ENCODE assay signal across 5 fruit fly cellular contexts in the genomic region with DNA sequence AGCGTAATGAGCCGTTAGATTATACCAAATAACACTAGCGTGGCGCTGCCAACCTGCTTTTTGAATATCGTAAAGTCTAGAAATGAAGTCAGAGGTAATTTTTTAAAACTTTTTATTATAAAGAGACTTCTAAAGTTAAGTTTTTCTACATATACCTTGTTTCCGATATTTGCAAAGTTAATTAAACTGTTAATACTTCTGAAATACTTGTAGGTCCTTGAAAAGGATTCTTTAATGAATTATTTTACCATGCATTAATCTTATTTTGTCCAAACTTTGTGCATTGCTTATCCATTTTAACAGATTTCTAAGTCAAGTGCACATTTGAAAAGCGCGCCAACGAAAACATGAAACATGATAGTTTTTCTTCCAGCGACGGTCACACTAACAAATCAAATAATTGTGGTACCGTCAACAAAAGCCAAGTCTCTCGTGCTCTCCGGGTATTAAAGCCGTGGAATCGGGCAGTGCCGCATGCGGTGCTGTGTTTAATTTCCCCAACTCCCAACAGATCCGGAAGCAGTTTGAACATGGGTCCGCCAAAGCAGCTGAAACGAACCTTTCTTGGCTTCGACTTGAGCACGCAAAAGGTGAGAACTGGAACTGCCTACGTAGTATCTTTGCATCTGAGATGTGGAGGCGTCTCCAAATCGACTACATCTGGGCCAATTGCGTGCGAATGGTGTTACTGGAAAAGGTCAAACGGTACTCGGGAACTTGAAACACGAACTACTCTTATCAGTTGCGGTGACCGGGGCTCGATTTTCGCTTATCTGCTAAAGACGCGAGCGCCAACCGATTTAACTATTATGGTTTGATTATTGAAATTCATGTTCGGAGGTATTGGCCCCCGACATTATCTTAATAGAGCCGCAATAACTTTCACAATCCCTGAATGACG.
TF ChIP-seq lines count a peak whose summit lies in the region.

Gene EMC2A (minus strand): TSS at position 13 of the 901 bp plus-strand sequence.
Gene CG3534 (plus strand): TSS at position 388 of the 901 bp plus-strand sequence.

- TF ChIP-seq CTCF in whole organism, embryonic (GFP tag; optimal IDR thresholded peaks at IDR 0.05; lab: Kevin White, UChicago) = no peak

TF ChIP-seq in whole organism, adult, 20 proteins besides CTCF, POLR2A, EP300 and RAD21:
- no peak for TF ChIP-seq CG33017 (tag; optimal IDR thresholded peaks at IDR 0.05; lab: Kevin White, UChicago)
- peak; percentile 62 for TF ChIP-seq kay (GFP tag; lab: Kevin White, UChicago; ENCODE audit: borderline replicate concordance)
- TF ChIP-seq CG14711 (tag; optimal IDR thresholded peaks at IDR 0.05; lab: Kevin White, UChicago) = no peak
- TF ChIP-seq Hr96 (GFP tag; optimal IDR thresholded peaks at IDR 0.05; lab: Kevin White, UChicago) = no peak
- no peak for TF ChIP-seq CG7045 (GFP tag; optimal IDR thresholded peaks at IDR 0.05; lab: Kevin White, UChicago)
- TF ChIP-seq bab1 (GFP tag; optimal IDR thresholded peaks at IDR 0.05; lab: Kevin White, UChicago) = peak; percentile 49
- TF ChIP-seq ovo (GFP tag; optimal IDR thresholded peaks at IDR 0.05; lab: Kevin White, UChicago) = peak; percentile 7
- TF ChIP-seq toe (GFP tag; optimal IDR thresholded peaks at IDR 0.05; lab: Kevin White, UChicago) = peak; percentile 24
- peak; percentile 13 for TF ChIP-seq Mnt (GFP tag; optimal IDR thresholded peaks at IDR 0.05; lab: Kevin White, UChicago)
- peak; percentile 8 for TF ChIP-seq pad (GFP tag; optimal IDR thresholded peaks at IDR 0.05; lab: Kevin White, UChicago)
- no peak for TF ChIP-seq Clk (GFP tag; optimal IDR thresholded peaks at IDR 0.05; lab: Kevin White, UChicago)

TF ChIP-seq in whole organism, embryonic, 481 proteins besides CTCF, POLR2A, EP300 and RAD21 (continues in another document):
- TF ChIP-seq Drgx (GFP tag; IDR thresholded peaks at IDR 0.05; lab: Robert Waterston, UW) = 0 out of 2 replicates have a peak, but pooled peaks have one; percentile 31
- peak; percentile 21 for TF ChIP-seq CG1603 (tag; optimal IDR thresholded peaks at IDR 0.05; lab: Kevin White, UChicago)
- no peak; the same call in 2 of the 3 replicates for TF ChIP-seq CG17361 (GFP tag; IDR thresholded peaks at IDR 0.05; lab: Robert Waterston, UW)
- peak; percentile 42 for TF ChIP-seq Hmx (GFP tag; optimal IDR thresholded peaks at IDR 0.05; lab: Kevin White, UChicago)
- peak; percentile 37 for TF ChIP-seq D19A (tag; optimal IDR thresholded peaks at IDR 0.05; lab: Kevin White, UChicago)
- TF ChIP-seq sna (GFP tag; IDR thresholded peaks at IDR 0.05; lab: Robert Waterston, UW; ENCODE audit: partially characterized antibody) = peak; percentile 42; the same call in 1 of the 2 replicates
- TF ChIP-seq CG9876 (GFP tag; optimal IDR thresholded peaks at IDR 0.05; lab: Kevin White, UChicago) = no peak
- peak; percentile 43 for TF ChIP-seq CG10267 (tag; optimal IDR thresholded peaks at IDR 0.05; lab: Kevin White, UChicago)
- TF ChIP-seq trem (tag; optimal IDR thresholded peaks at IDR 0.05; lab: Kevin White, UChicago) = peak; percentile 98
- TF ChIP-seq Sry-δ (GFP tag; optimal IDR thresholded peaks at IDR 0.05; lab: Kevin White, UChicago) = peak; percentile 31
- peak; percentile 37 for TF ChIP-seq Myb (GFP tag; optimal IDR thresholded peaks at IDR 0.05; lab: Kevin White, UChicago)
- 0 out of 2 replicates have a peak, but pooled peaks have one; percentile 4 for TF ChIP-seq CG14014 (GFP tag; IDR thresholded peaks at IDR 0.05; lab: Robert Waterston, UW)
- peak; percentile 33 for TF ChIP-seq Antp (GFP tag; optimal IDR thresholded peaks at IDR 0.05; lab: Kevin White, UChicago)
- peak; percentile 51 for TF ChIP-seq CG17829 (tag; optimal IDR thresholded peaks at IDR 0.05; lab: Kevin White, UChicago)
- no peak for TF ChIP-seq mirr (GFP tag; optimal IDR thresholded peaks at IDR 0.05; lab: Kevin White, UChicago)
- TF ChIP-seq Abd-B (GFP tag; optimal IDR thresholded peaks at IDR 0.05; lab: Kevin White, UChicago) = peak; percentile 61

TF ChIP-seq in whole organism, prepupa, 60 proteins besides CTCF, POLR2A, EP300 and RAD21:
- TF ChIP-seq dsx (GFP tag; optimal IDR thresholded peaks at IDR 0.05; lab: Kevin White, UChicago; ENCODE audit: poor library complexity, severe bottlenecking) (peak; percentile 8), lz (GFP tag; optimal IDR thresholded peaks at IDR 0.05; lab: Kevin White, UChicago) (peak; percentile 41), CG10631 (GFP tag; optimal IDR thresholded peaks at IDR 0.05; lab: Kevin White, UChicago) (peak; percentile 25), esn (GFP tag; optimal IDR thresholded peaks at IDR 0.05; lab: Kevin White, UChicago) (no peak), Eip75B (GFP tag; optimal IDR thresholded peaks at IDR 0.05; lab: Kevin White, UChicago) (peak; percentile 44), fkh (GFP tag; optimal IDR thresholded peaks at IDR 0.05; lab: Kevin White, UChicago) (peak; percentile 73), CG11294 (GFP tag; IDR thresholded peaks at IDR 0.05; lab: Robert Waterston, UW) (no peak), svp (GFP tag; lab: Kevin White, UChicago) (peak; percentile 67), CG3032 (tag; optimal IDR thresholded peaks at IDR 0.05; lab: Kevin White, UChicago) (peak; percentile 54)

TF ChIP-seq in whole organism, pupa, 21 proteins besides CTCF, POLR2A, EP300 and RAD21:
- no peak for TF ChIP-seq EcR (GFP tag; optimal IDR thresholded peaks at IDR 0.05; lab: Kevin White, UChicago)
- TF ChIP-seq rn (GFP tag; IDR thresholded peaks at IDR 0.05; lab: Robert Waterston, UW) = no peak
- no peak for TF ChIP-seq fd96Ca (GFP tag; IDR thresholded peaks at IDR 0.05; lab: Robert Waterston, UW)
- TF ChIP-seq CG34367 (tag; optimal IDR thresholded peaks at IDR 0.05; lab: Kevin White, UChicago) = no peak
- TF ChIP-seq CG32121 (GFP tag; IDR thresholded peaks at IDR 0.05; lab: Robert Waterston, UW) = no peak
- peak; percentile 26 for TF ChIP-seq Snoo (tag; optimal IDR thresholded peaks at IDR 0.05; lab: Kevin White, UChicago)
- no peak for TF ChIP-seq CG12605 (GFP tag; IDR thresholded peaks at IDR 0.05; lab: Robert Waterston, UW)
- TF ChIP-seq Ets98B (GFP tag; IDR thresholded peaks at IDR 0.05; lab: Robert Waterston, UW) = no peak
- TF ChIP-seq CG15710 (tag; optimal IDR thresholded peaks at IDR 0.05; lab: Kevin White, UChicago) = no peak
- TF ChIP-seq D1 (tag; optimal IDR thresholded peaks at IDR 0.05; lab: Kevin White, UChicago) = no peak
- no peak for TF ChIP-seq CG17806 (tag; optimal IDR thresholded peaks at IDR 0.05; lab: Kevin White, UChicago)
- no peak for TF ChIP-seq CG13204 (GFP tag; optimal IDR thresholded peaks at IDR 0.05; lab: Kevin White, UChicago)
- TF ChIP-seq CG10348 (GFP tag; IDR thresholded peaks at IDR 0.05; lab: Robert Waterston, UW) = no peak
- peak; percentile 3 for TF ChIP-seq CG9948 (tag; optimal IDR thresholded peaks at IDR 0.05; lab: Kevin White, UChicago)
- TF ChIP-seq Pif1B (GFP tag; optimal IDR thresholded peaks at IDR 0.05; lab: Kevin White, UChicago) = no peak
- no peak for TF ChIP-seq CG14655 (GFP tag; optimal IDR thresholded peaks at IDR 0.05; lab: Kevin White, UChicago)
- no peak for TF ChIP-seq Pif1A (GFP tag; optimal IDR thresholded peaks at IDR 0.05; lab: Kevin White, UChicago)
- 0 out of 3 replicates have a peak, but pooled peaks have one; percentile 9 for TF ChIP-seq CG4496 (GFP tag; IDR thresholded peaks at IDR 0.05; lab: Robert Waterston, UW)
- TF ChIP-seq CG8159 (tag; optimal IDR thresholded peaks at IDR 0.05; lab: Kevin White, UChicago) = peak; percentile 26

TF ChIP-seq in whole organism, wandering third instar larva, 38 proteins besides CTCF, POLR2A, EP300 and RAD21 (continues in another document):
- TF ChIP-seq psq (GFP tag; optimal IDR thresholded peaks at IDR 0.05; lab: Kevin White, UChicago) (no peak), foxo (GFP tag; optimal IDR thresholded peaks at IDR 0.05; lab: Kevin White, UChicago) (peak in 1 of 2 experiments; percentile 59), CG9705 (GFP tag; optimal IDR thresholded peaks at IDR 0.05; lab: Kevin White, UChicago) (peak; percentile 14), Hr83 (GFP tag; optimal IDR thresholded peaks at IDR 0.05; lab: Kevin White, UChicago; ENCODE audit: poor library complexity, severe bottlenecking) (no peak), Myc (optimal IDR thresholded peaks at IDR 0.05; lab: Kevin White, UChicago) (no peak), Hnf4 (GFP tag; optimal IDR thresholded peaks at IDR 0.05; lab: Kevin White, UChicago) (no peak), Rel (GFP tag; optimal IDR thresholded peaks at IDR 0.05; lab: Kevin White, UChicago) (no peak), Rel (tag; optimal IDR thresholded peaks at IDR 0.05; lab: Kevin White, UChicago) (no peak), ey (GFP tag; optimal IDR thresholded peaks at IDR 0.05; lab: Kevin White, UChicago) (no peak), Abd-B (GFP tag; optimal IDR thresholded peaks at IDR 0.05; lab: Kevin White, UChicago) (no peak), OdsH (GFP tag; optimal IDR thresholded peaks at IDR 0.05; lab: Kevin White, UChicago) (no peak), sv (GFP tag; optimal IDR thresholded peaks at IDR 0.05; lab: Kevin White, UChicago) (no peak), Vsx2 (GFP tag; optimal IDR thresholded peaks at IDR 0.05; lab: Kevin White, UChicago; ENCODE audit: partially characterized antibody) (no peak), pan (optimal IDR thresholded peaks at IDR 0.05; lab: Kevin White, UChicago) (no peak), CG32264 (GFP tag; optimal IDR thresholded peaks at IDR 0.05; lab: Kevin White, UChicago) (peak; percentile 20), woc (GFP tag; optimal IDR thresholded peaks at IDR 0.05; lab: Kevin White, UChicago) (peak; percentile 39), jim (GFP tag; optimal IDR thresholded peaks at IDR 0.05; lab: Kevin White, UChicago) (no peak), N (GFP tag; optimal IDR thresholded peaks at IDR 0.05; lab: Kevin White, UChicago) (no peak), Dfd (GFP tag; optimal IDR thresholded peaks at IDR 0.05; lab: Kevin White, UChicago) (no peak), fru (GFP tag; optimal IDR thresholded peaks at IDR 0.05; lab: Kevin White, UChicago) (peak; percentile 46), CrebA (GFP tag; optimal IDR thresholded peaks at IDR 0.05; lab: Kevin White, UChicago; ENCODE audit: borderline replicate concordance) (no peak), dsf (GFP tag; optimal IDR thresholded peaks at IDR 0.05; lab: Kevin White, UChicago; ENCODE audit: borderline replicate concordance) (no peak), Sp1 (GFP tag; optimal IDR thresholded peaks at IDR 0.05; lab: Kevin White, UChicago) (peak; percentile 49), usp (GFP tag; optimal IDR thresholded peaks at IDR 0.05; lab: Kevin White, UChicago) (no peak), dl (GFP tag; optimal IDR thresholded peaks at IDR 0.05; lab: Kevin White, UChicago; ENCODE audit: insufficient read depth in 1 of 2, partially characterized antibody in 2 of 2) (no peak), GATAd (GFP tag; optimal IDR thresholded peaks at IDR 0.05; lab: Kevin White, UChicago) (no peak), Dif (GFP tag; optimal IDR thresholded peaks at IDR 0.05; lab: Kevin White, UChicago; ENCODE audit: partially characterized antibody) (no peak), dmrt93B (GFP tag; optimal IDR thresholded peaks at IDR 0.05; lab: Kevin White, UChicago) (no peak), brk (GFP tag; optimal IDR thresholded peaks at IDR 0.05; lab: Kevin White, UChicago) (no peak)
